Worm (Caenorhabditis elegans) whole organism, L4/young adult: Measurements from ENCODE around the gene C45B11.5.

Source experiments
- dao-5 ChIP-seq: sonication (generic microtip); optimal IDR thresholded peaks from 2 replicates; lab custom pipeline; 2016; ENCODE audit warnings: missing genotype, missing genetic modification characterization, moderate library complexity, missing compliant biosample characterization
- him-1 ChIP-seq: sonication (generic microtip); optimal IDR thresholded peaks from 2 replicates; lab custom pipeline; 2016; ENCODE audit warnings: missing genotype, missing genetic modification reagents, missing genetic modification characterization, missing compliant biosample characterization

ce11 chrV:11051921-11052320, 10.3 kb downstream of the C45B11.5 start, which contains the start of gene T04C12.33:
- TF ChIP-seq him-1, result no peak
- no peak for TF ChIP-seq dao-5
